Worm (Caenorhabditis elegans) whole organism, L3 larva: Measurements from ENCODE around the gene sre-45.

Experiments
- ZK546.5 ChIP-seq: sonication (generic microtip); optimal IDR thresholded peaks from 2 replicates; lab custom pipeline; 2017; ENCODE audit warnings: missing biosample characterization, missing genetic modification characterization
- ama-1 ChIP-seq: fragments of 150-350 bp; optimal IDR thresholded peaks from 2 replicates; lab custom pipeline; 2018
- elt-1 ChIP-seq: fragments of 150-350 bp; optimal IDR thresholded peaks from 2 replicates; lab custom pipeline; 2014; ENCODE audit warnings: missing biosample characterization, missing genetic modification characterization
- eor-1 ChIP-seq, 2 experiments: fragments of 150-350 bp; optimal IDR thresholded peaks; 2 replicates each; lab custom pipeline; 2014 to 2018; ENCODE audit warnings: missing biosample characterization in 2 of 2, missing genetic modification characterization in 2 of 2
- fos-1 ChIP-seq: fragments of 150-350 bp; optimal IDR thresholded peaks from 2 replicates; lab custom pipeline; 2014; ENCODE audit warnings: missing biosample characterization, missing genetic modification characterization
- nhr-12 ChIP-seq: fragments of 150-350 bp; optimal IDR thresholded peaks from 2 replicates; lab custom pipeline; 2014; ENCODE audit warnings: missing biosample characterization, missing genetic modification characterization
- nhr-237 ChIP-seq: fragments of 150-350 bp; optimal IDR thresholded peaks from 2 replicates; lab custom pipeline; 2014; ENCODE audit warnings: missing biosample characterization, missing genetic modification characterization
- nhr-25 ChIP-seq: sonication (generic microtip); optimal IDR thresholded peaks from 2 replicates; lab custom pipeline; 2017; ENCODE audit warnings: missing biosample characterization, missing genetic modification characterization
- pha-4 ChIP-seq: fragments of 150-350 bp; optimal IDR thresholded peaks from 2 replicates; lab custom pipeline; 2014; ENCODE audit warnings: missing biosample characterization, missing genetic modification reagents, missing genetic modification characterization
- snpc-4 ChIP-seq: fragments of 150-350 bp; optimal IDR thresholded peaks from 2 replicates; lab custom pipeline; 2014; ENCODE audit warnings: missing biosample characterization, missing genetic modification characterization
- unc-62 ChIP-seq: fragments of 150-350 bp; sonication (generic microtip); optimal IDR thresholded peaks from 4 replicates; lab custom pipeline; 2014; ENCODE audit warnings: missing biosample characterization, missing genetic modification reagents, missing genetic modification characterization
- zag-1 ChIP-seq: fragments of 150-350 bp; optimal IDR thresholded peaks from 2 replicates; lab custom pipeline; 2014; ENCODE audit warnings: missing biosample characterization, missing genetic modification characterization
- ztf-4 ChIP-seq: fragments of 150-350 bp; optimal IDR thresholded peaks from 2 replicates; lab custom pipeline; 2014; ENCODE audit warnings: missing biosample characterization, missing genetic modification characterization

DNA sequence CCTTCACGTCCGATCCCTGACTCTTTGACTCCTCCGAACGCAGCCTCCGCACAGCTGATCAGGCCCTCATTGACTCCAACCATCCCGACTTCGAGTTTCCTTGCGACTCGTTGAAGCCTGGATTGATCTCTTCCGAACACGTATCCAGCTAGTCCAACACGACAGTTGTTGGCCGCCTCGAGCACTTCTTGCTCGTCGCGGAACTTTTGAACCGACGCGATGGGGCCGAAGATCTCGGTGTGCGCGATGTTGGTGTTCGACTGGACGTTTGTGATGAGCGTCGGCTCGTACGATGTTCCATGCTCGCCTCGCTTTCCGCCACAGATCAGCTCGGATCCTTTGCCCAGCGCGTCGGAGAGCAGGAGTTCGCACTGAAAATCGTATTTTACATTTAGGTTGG, 30.1 kb upstream of the sre-45 start:
- TF ChIP-seq elt-1 (tag; lab: Kevin White, UChicago) = no peak
- TF ChIP-seq nhr-237 (tag; lab: Kevin White, UChicago) = no peak
- TF ChIP-seq nhr-25 (tag; lab: Kevin White, UChicago) = no peak
- TF ChIP-seq snpc-4 (tag; lab: Kevin White, UChicago) = no peak
- no peak for TF ChIP-seq fos-1 (tag; lab: Kevin White, UChicago)
- TF ChIP-seq ZK546.5 (tag; lab: Kevin White, UChicago) = no peak
- TF ChIP-seq pha-4 (tag; lab: Kevin White, UChicago) = no peak
- TF ChIP-seq eor-1 (tag; optimal IDR thresholded peaks at IDR 0.05; lab: Kevin White, UChicago) = no peak
- TF ChIP-seq unc-62 (GFP tag; lab: Kevin White, UChicago) = no peak
- TF ChIP-seq ama-1 = no peak
- no peak for TF ChIP-seq zag-1 (tag; lab: Kevin White, UChicago)
- no peak for TF ChIP-seq nhr-12 (tag; lab: Kevin White, UChicago)
- no peak for TF ChIP-seq ztf-4 (tag; lab: Kevin White, UChicago)
